Worm (Caenorhabditis elegans): ENCODE data around the gene F37C4.5.
A peak's percentile ranks its signal among the peaks of the same experiment; 100 is the strongest.

The F37C4.5 gene

DNA sequence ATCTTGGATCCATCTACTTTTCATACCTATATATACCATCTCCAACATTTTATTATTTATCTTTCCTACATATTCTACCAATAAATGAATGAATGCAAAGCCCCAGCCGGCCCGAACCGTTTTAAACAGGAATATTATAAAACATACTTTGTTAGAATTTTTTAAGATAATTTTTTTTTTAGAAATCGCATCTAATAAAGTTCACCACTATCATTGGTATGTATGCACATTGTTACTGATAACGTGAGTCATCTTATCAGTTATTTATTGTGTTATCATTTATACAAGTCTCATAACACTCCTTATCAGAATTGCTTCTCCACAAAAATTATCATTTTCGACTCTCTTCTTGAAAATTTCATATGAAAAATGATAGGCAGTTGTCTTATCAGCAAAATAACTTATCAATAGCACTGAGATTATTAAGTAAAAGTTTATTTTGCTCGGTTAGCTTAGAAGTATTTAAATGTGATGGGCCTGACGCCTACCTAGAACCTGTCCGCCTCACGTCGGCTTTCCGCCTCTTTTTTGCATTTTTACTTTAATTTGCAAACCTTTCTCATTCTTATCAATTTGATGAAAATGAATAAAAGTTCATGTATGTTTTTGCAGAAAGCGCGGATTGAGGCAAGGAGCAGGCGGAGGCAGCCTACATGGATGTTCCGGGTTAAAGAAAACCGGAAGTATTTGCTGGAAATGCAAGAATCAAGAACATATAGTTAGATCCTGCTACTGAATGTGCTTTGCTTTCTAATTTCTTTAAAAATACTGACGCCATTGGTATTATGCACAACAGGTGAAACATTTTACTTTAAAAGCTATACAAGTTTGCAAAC lies 26.3 kb upstream of the F37C4.5 start, which contains the start of gene srz-62 (continued):
- TF ChIP-seq Y56A3A.18 (GFP tag; IDR thresholded peaks at IDR 0.05) = peak; percentile 44; the same call in 1 of the 2 replicates
- TF ChIP-seq ets-4 (GFP tag; optimal IDR thresholded peaks at IDR 0.05) = peak; percentile 89
- peak; percentile 82 for TF ChIP-seq atf-7 (tag; optimal IDR thresholded peaks at IDR 0.05)
- TF ChIP-seq snpc-3.4 (tag; optimal IDR thresholded peaks at IDR 0.05) = no peak
- TF ChIP-seq nhr-80 (tag; optimal IDR thresholded peaks at IDR 0.05) = peak; percentile 95
- TF ChIP-seq nfyb-1 (GFP tag; IDR thresholded peaks at IDR 0.05) = no peak
- TF ChIP-seq F57C9.4 (tag; optimal IDR thresholded peaks at IDR 0.05) = no peak
- no peak for TF ChIP-seq rcor-1 (GFP tag; IDR thresholded peaks at IDR 0.05)

DNA sequence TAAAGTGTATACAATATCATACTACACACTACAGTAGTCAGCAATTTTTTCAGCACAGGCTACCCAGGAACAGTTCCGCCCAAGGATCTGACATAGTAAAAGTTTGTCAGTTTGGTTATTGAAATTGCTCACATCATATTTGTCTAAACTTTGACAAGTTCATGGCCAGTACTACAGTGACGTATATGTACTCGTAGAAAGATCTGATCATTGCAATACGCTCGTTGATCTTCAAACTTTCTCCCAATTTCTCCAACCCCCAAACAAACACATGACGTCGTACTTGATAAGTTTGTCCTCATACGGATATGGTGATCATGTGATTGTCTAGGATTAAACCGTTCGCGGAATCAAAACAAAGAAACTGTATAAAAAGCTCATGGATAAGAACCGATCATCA lies 21.2 kb upstream of the F37C4.5 start, which contains the start of gene dct-8:
TSS of gene dct-8 (plus strand) at position 301 of the 400 bp plus-strand sequence.
- no peak for TF ChIP-seq Y53G8AR.9 (GFP tag; conservative IDR thresholded peaks at IDR 0.05)
- no peak for TF ChIP-seq lin-54 (GFP tag; optimal IDR thresholded peaks at IDR 0.05)
- TF ChIP-seq egl-44 (GFP tag; IDR thresholded peaks at IDR 0.05) = no peak
- TF ChIP-seq snpc-3.4 (tag; optimal IDR thresholded peaks at IDR 0.05) = no peak
- TF ChIP-seq B0261.1 (tag; optimal IDR thresholded peaks at IDR 0.05) = no peak
- TF ChIP-seq F23B12.7 (tag; optimal IDR thresholded peaks at IDR 0.05; ENCODE audit: insufficient read depth) = no peak
- no peak for TF ChIP-seq F52B5.7 (tag; optimal IDR thresholded peaks at IDR 0.05)
- no peak for TF ChIP-seq attf-6 (GFP tag; IDR thresholded peaks at IDR 0.05)
- no peak for TF ChIP-seq mxl-1 (tag; optimal IDR thresholded peaks at IDR 0.05)
- no peak for TF ChIP-seq sdz-38 (tag; optimal IDR thresholded peaks at IDR 0.05)
- TF ChIP-seq nhr-80 (tag; optimal IDR thresholded peaks at IDR 0.05) = no peak
- TF ChIP-seq ceh-40 (GFP tag; IDR thresholded peaks at IDR 0.05) = no peak
- no peak for TF ChIP-seq F57A8.1 (GFP tag; optimal IDR thresholded peaks at IDR 0.05)

DNA sequence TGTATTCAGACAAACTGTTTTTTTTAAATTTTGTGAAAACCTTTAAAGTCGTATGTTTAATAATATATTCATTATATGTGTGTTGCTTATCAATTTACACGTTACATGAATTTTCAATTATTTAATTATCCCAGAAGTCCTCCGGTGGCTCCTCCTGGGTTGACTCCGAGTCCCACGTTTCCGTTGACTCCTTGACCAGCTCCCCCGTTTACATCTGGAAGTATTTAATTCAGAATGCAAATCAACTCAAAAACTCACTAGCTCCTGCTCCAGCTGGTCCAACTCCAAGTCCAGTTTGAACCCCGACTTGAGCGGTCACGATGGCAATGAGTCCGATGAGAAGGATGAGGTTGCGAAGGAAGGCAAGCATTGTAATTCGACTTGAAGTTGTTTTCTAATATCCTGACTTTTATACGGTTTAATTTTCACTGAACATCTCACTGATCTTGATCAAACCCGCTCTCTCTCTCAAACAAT lies 20.4 kb upstream of the F37C4.5 start, which contains the start of gene F56D6.8:
TSS of gene F56D6.8 (minus strand) at position 427 of the 477 bp plus-strand sequence.
- TF ChIP-seq B0336.3 (GFP tag; IDR thresholded peaks at IDR 0.05) = no peak

DNA sequence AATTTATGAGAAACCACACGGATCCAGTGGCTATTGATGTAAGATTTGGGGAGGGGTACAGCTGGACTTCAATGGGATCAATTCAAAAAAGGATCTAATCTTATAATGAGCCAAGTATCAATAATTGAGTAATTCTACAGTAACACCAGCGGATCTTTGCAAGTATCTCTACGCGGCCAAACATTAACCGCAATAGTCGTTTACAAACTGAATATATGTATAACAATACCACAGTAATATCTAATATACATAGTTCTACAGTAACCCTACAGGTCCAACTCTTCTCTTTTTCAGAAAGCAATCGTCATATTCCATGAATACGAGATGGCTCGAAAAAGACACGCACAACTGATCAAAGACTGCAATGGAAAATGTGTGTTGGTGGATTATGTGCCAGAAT lies 18.4 kb upstream of the F37C4.5 start, which contains the start of gene F56D6.9:
TSS of gene F56D6.9 (plus strand) at position 301 of the 400 bp plus-strand sequence.
- TF ChIP-seq fkh-3 (tag; optimal IDR thresholded peaks at IDR 0.05) (no peak), lsl-1 (GFP tag; optimal IDR thresholded peaks at IDR 0.05) (no peak), nfya-2 (GFP tag; IDR thresholded peaks at IDR 0.05) (no peak), F22D6.2 (tag; optimal IDR thresholded peaks at IDR 0.05) (no peak), B0261.1 (tag; optimal IDR thresholded peaks at IDR 0.05) (no peak), F10E7.11 (tag; optimal IDR thresholded peaks at IDR 0.05) (no peak), ceh-79 (tag; optimal IDR thresholded peaks at IDR 0.05) (no peak), mes-4 (tag; optimal IDR thresholded peaks at IDR 0.05) (no peak), ztf-26 (tag; optimal IDR thresholded peaks at IDR 0.05) (no peak), zim-3 (tag; optimal IDR thresholded peaks at IDR 0.05) (no peak), nhr-179 (tag; optimal IDR thresholded peaks at IDR 0.05) (no peak), mcd-1 (GFP tag; IDR thresholded peaks at IDR 0.05) (no peak), ztf-6 (GFP tag; IDR thresholded peaks at IDR 0.05) (no peak), ztf-18 (tag; optimal IDR thresholded peaks at IDR 0.05) (no peak), lin-54 (GFP tag; optimal IDR thresholded peaks at IDR 0.05) (no peak), xnd-1 (tag; optimal IDR thresholded peaks at IDR 0.05) (no peak), madf-3 (GFP tag; IDR thresholded peaks at IDR 0.05) (no peak)

Measured in whole organism, young adult.